Worm (Caenorhabditis elegans) whole organism, late embryonic: ENCODE results near the gene idpa-3.

ENCODE experiments used
- C08G9.2 ChIP-seq: sonication (generic microtip); optimal IDR thresholded peaks from 2 replicates; lab custom pipeline; 2016; ENCODE audit warnings: mild to moderate bottlenecking, missing genetic modification characterization, moderate library complexity, missing compliant biosample characterization
- F13H6.1 ChIP-seq: sonication (generic microtip); optimal IDR thresholded peaks from 2 replicates; lab custom pipeline; 2016; ENCODE audit warnings: missing genetic modification characterization, missing compliant biosample characterization
- K02D7.2 ChIP-seq: sonication (generic microtip); optimal IDR thresholded peaks from 2 replicates; lab custom pipeline; 2017; ENCODE audit warnings: mild to moderate bottlenecking, missing genetic modification characterization, missing compliant biosample characterization
- ceh-18 ChIP-seq: sonication (generic microtip); optimal IDR thresholded peaks from 2 replicates; lab custom pipeline; 2016; ENCODE audit warnings: missing genetic modification characterization, missing compliant biosample characterization
- ceh-22 ChIP-seq: sonication (generic microtip); optimal IDR thresholded peaks from 2 replicates; lab custom pipeline; 2017; ENCODE audit warnings: missing biosample characterization, missing genetic modification characterization
- ceh-34 ChIP-seq: sonication (generic microtip); optimal IDR thresholded peaks from 2 replicates; lab custom pipeline; 2016; ENCODE audit warnings: mild to moderate bottlenecking, missing genetic modification characterization, missing compliant biosample characterization
- ceh-45 ChIP-seq: fragments of 200-800 bp; sonication (Bioruptor generic); IDR thresholded peaks from 2 replicates; pipeline ENCODE4 v1.3.6; 2022; ENCODE audit warnings: missing genetic modification reagents, missing genetic modification characterization, missing compliant biosample characterization
- ceh-48 ChIP-seq: sonication (generic microtip); optimal IDR thresholded peaks from 2 replicates; lab custom pipeline; 2016; ENCODE audit warnings: missing genetic modification characterization, inconsistent platforms, missing compliant biosample characterization
- ceh-6 ChIP-seq: fragments of 200-800 bp; sonication (Bioruptor generic); optimal IDR thresholded peaks from 2 replicates; lab custom pipeline; 2018; ENCODE audit warnings: mild to moderate bottlenecking, missing genetic modification characterization, missing compliant biosample characterization
- ceh-9 ChIP-seq: sonication (generic microtip); optimal IDR thresholded peaks from 2 replicates; lab custom pipeline; 2016; ENCODE audit warnings: mild to moderate bottlenecking, missing genetic modification characterization, inconsistent platforms, missing compliant biosample characterization
- che-1 ChIP-seq: sonication (generic microtip); optimal IDR thresholded peaks from 2 replicates; lab custom pipeline; 2016; ENCODE audit warnings: mild to moderate bottlenecking, missing genetic modification characterization, missing compliant biosample characterization
- dmd-4 ChIP-seq: sonication (generic microtip); optimal IDR thresholded peaks from 2 replicates; lab custom pipeline; 2016; ENCODE audit warnings: borderline replicate concordance, missing genetic modification characterization, missing compliant biosample characterization
- dve-1 ChIP-seq: sonication (generic microtip); optimal IDR thresholded peaks from 2 replicates; lab custom pipeline; 2017; ENCODE audit warnings: antibody characterized with exemption, mild to moderate bottlenecking, missing genetic modification characterization, missing compliant biosample characterization
- ets-4 ChIP-seq: sonication (generic microtip); optimal IDR thresholded peaks from 2 replicates; lab custom pipeline; 2016; ENCODE audit warnings: missing genetic modification characterization, missing compliant biosample characterization
- fax-1 ChIP-seq: sonication (generic microtip); optimal IDR thresholded peaks from 2 replicates; lab custom pipeline; 2016; ENCODE audit warnings: missing genotype, missing genetic modification characterization, missing compliant biosample characterization
- fkh-6 ChIP-seq: sonication (generic microtip); optimal IDR thresholded peaks from 2 replicates; lab custom pipeline; 2016; ENCODE audit warnings: missing genetic modification characterization, missing compliant biosample characterization
- gmeb-2 ChIP-seq: sonication (generic microtip); optimal IDR thresholded peaks from 2 replicates; lab custom pipeline; 2016; ENCODE audit warnings: missing genetic modification characterization, inconsistent platforms, missing compliant biosample characterization
- hlh-13 ChIP-seq: fragments of 200-800 bp; sonication (Bioruptor generic); optimal IDR thresholded peaks from 2 replicates; lab custom pipeline; 2018; ENCODE audit warnings: mild to moderate bottlenecking, missing genetic modification characterization, missing compliant biosample characterization
- hlh-15 ChIP-seq: sonication (generic microtip); optimal IDR thresholded peaks from 2 replicates; lab custom pipeline; 2016; ENCODE audit warnings: missing genetic modification characterization, missing compliant biosample characterization
- hlh-6 ChIP-seq: sonication (generic microtip); optimal IDR thresholded peaks from 2 replicates; lab custom pipeline; 2016; ENCODE audit warnings: missing genotype, missing genetic modification characterization, missing compliant biosample characterization
- hlh-8 ChIP-seq: sonication (generic microtip); optimal IDR thresholded peaks from 2 replicates; lab custom pipeline; 2016; ENCODE audit warnings: missing genotype, missing genetic modification characterization, missing compliant biosample characterization
- lim-6 ChIP-seq: sonication (generic microtip); optimal IDR thresholded peaks from 2 replicates; lab custom pipeline; 2016; ENCODE audit warnings: missing genetic modification characterization, missing compliant biosample characterization
- mec-3 ChIP-seq: sonication (generic microtip); optimal IDR thresholded peaks from 2 replicates; lab custom pipeline; 2016; ENCODE audit warnings: borderline replicate concordance, missing genetic modification characterization, missing compliant biosample characterization
- nhr-11 ChIP-seq: fragments of 150-350 bp; optimal IDR thresholded peaks from 2 replicates; lab custom pipeline; 2014; ENCODE audit warnings: missing biosample characterization, missing genetic modification characterization
- odd-2 ChIP-seq: sonication (generic microtip); optimal IDR thresholded peaks from 2 replicates; lab custom pipeline; 2017; ENCODE audit warnings: antibody characterized with exemption, mild to moderate bottlenecking, missing genetic modification characterization, missing compliant biosample characterization
- pag-3 ChIP-seq: sonication (generic microtip); optimal IDR thresholded peaks from 2 replicates; lab custom pipeline; 2016; ENCODE audit warnings: missing compliant biosample characterization, missing genetic modification characterization, borderline replicate concordance
- pat-9 ChIP-seq: fragments of 200-800 bp; sonication (Bioruptor generic); optimal IDR thresholded peaks from 2 replicates; lab custom pipeline; 2018; ENCODE audit warnings: mild to moderate bottlenecking, missing genetic modification characterization, moderate library complexity, missing compliant biosample characterization
- pqm-1 ChIP-seq: sonication (generic microtip); optimal IDR thresholded peaks from 2 replicates; lab custom pipeline; 2016; ENCODE audit warnings: missing genetic modification characterization, missing compliant biosample characterization
- pros-1 ChIP-seq: fragments of 150-350 bp; optimal IDR thresholded peaks from 2 replicates; lab custom pipeline; 2014; ENCODE audit warnings: missing biosample characterization, missing genetic modification reagents, missing genetic modification characterization
- ref-2 ChIP-seq: sonication (generic microtip); optimal IDR thresholded peaks from 2 replicates; lab custom pipeline; 2016; ENCODE audit warnings: missing genetic modification characterization, missing compliant biosample characterization
- rnt-1 ChIP-seq: sonication (generic microtip); optimal IDR thresholded peaks from 2 replicates; lab custom pipeline; 2016; ENCODE audit warnings: missing genetic modification characterization, missing compliant biosample characterization
- sdc-2 ChIP-seq: sonication (generic microtip); optimal IDR thresholded peaks from 2 replicates; lab custom pipeline; 2016; ENCODE audit warnings: missing genotype, missing genetic modification characterization, missing compliant biosample characterization
- sox-2 ChIP-seq: fragments of 200-800 bp; sonication (Bioruptor generic); IDR thresholded peaks from 2 replicates; pipeline ENCODE4 v1.3.6; 2022; ENCODE audit warnings: missing genetic modification reagents, missing genetic modification characterization, missing compliant biosample characterization
- sox-4 ChIP-seq: sonication (generic microtip); optimal IDR thresholded peaks from 2 replicates; lab custom pipeline; 2017; ENCODE audit warnings: mild to moderate bottlenecking, missing genetic modification characterization, inconsistent platforms, missing compliant biosample characterization
- tbx-2 ChIP-seq: sonication (generic microtip); optimal IDR thresholded peaks from 2 replicates; lab custom pipeline; 2016; ENCODE audit warnings: missing genetic modification characterization, missing compliant biosample characterization
- tbx-7 ChIP-seq: sonication (generic microtip); optimal IDR thresholded peaks from 2 replicates; lab custom pipeline; 2016; ENCODE audit warnings: missing genotype, missing genetic modification characterization, missing compliant biosample characterization
- ztf-16 ChIP-seq: sonication (generic microtip); optimal IDR thresholded peaks from 2 replicates; lab custom pipeline; 2017; ENCODE audit warnings: missing genetic modification characterization, missing compliant biosample characterization

idpa-3 gene

ce11 chrX:10306923-10307322, 29.3 kb upstream of the idpa-3 start:
- TF ChIP-seq tbx-2 (no peak), ceh-45 (GFP tag; lab: Robert Waterston, UW) (no peak), ceh-34 (no peak), ceh-22 (tag; lab: Kevin White, UChicago) (no peak), ceh-18 (tag; lab: Kevin White, UChicago) (no peak)

ce11 chrX:10307495-10307894, 28.7 kb upstream of the idpa-3 start, which contains the start of gene F41E7.7:
Gene F41E7.7, plus strand, starts transcription at chrX:10307795.
- no peak for TF ChIP-seq ceh-6
- TF ChIP-seq mec-3 (tag; lab: Kevin White, UChicago), result no peak
- TF ChIP-seq hlh-6 (tag; lab: Kevin White, UChicago), result no peak

ce11 chrX:10310366-10310765, 25.9 kb upstream of the idpa-3 start, which contains the start of gene F41E7.6:
Gene F41E7.6, minus strand, starts transcription at chrX:10310466.
- no peak for TF ChIP-seq pqm-1
- TF ChIP-seq gmeb-2 (tag; lab: Kevin White, UChicago), result no peak
- TF ChIP-seq ceh-34, result no peak
- TF ChIP-seq odd-2 (tag; lab: Kevin White, UChicago), result no peak
- no peak for TF ChIP-seq ceh-22 (tag; lab: Kevin White, UChicago)
- TF ChIP-seq pag-3, result no peak
- TF ChIP-seq ceh-9 (tag; lab: Kevin White, UChicago), result no peak
- no peak for TF ChIP-seq rnt-1 (tag; lab: Kevin White, UChicago)
- TF ChIP-seq hlh-13 (GFP tag; lab: Kevin White, UChicago), result no peak
- TF ChIP-seq pat-9 (tag; lab: Kevin White, UChicago), result no peak

ce11 chrX:10315905-10316304, 20.3 kb upstream of the idpa-3 start, which contains the start of gene F41E7.9:
Gene F41E7.9, minus strand, starts transcription at chrX:10316005.
- TF ChIP-seq ref-2 (tag; lab: Kevin White, UChicago), result no peak
- TF ChIP-seq ceh-48 (tag; lab: Kevin White, UChicago), result no peak
- no peak for TF ChIP-seq fax-1
- TF ChIP-seq dve-1 (tag; lab: Kevin White, UChicago), result no peak
- no peak for TF ChIP-seq ztf-16
- TF ChIP-seq pag-3, result no peak
- TF ChIP-seq sox-4, result no peak
- TF ChIP-seq F13H6.1 (tag; lab: Kevin White, UChicago), result no peak

DNA sequence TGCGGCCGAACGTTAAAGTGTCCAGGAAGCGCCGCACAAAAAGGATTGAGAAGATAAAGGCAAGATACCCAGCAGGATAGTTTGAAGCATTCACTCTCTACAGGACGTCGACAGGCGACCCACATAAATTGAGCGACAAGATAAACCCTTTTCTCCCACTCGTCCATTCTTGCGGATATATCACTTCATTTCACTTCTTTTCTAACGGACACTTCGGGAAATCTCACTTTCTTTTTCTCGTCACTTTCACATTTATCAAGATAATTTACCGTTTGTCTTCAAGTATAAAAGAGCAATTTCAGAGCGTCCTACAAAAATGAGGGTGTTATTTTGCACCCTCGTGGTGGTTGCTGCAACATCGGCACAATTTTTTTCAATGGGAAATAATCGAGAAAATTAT, 18.7 kb upstream of the idpa-3 start, which contains the start of gene R07E3.6:
R07E3.6 (plus strand) TSS at position 158 of the 400 bp plus-strand sequence.
- TF ChIP-seq gmeb-2 (tag; lab: Kevin White, UChicago), result no peak
- no peak for TF ChIP-seq dmd-4 (tag; lab: Kevin White, UChicago)
- no peak for TF ChIP-seq ceh-9 (tag; lab: Kevin White, UChicago)
- no peak for TF ChIP-seq C08G9.2 (tag; lab: Kevin White, UChicago)
- no peak for TF ChIP-seq F13H6.1 (tag; lab: Kevin White, UChicago)

- TF ChIP-seq ceh-18 (tag; lab: Kevin White, UChicago) (no peak), hlh-13 (GFP tag; lab: Kevin White, UChicago) (no peak), ceh-6 (no peak), tbx-7 (no peak), ceh-45 (GFP tag; lab: Robert Waterston, UW) (no peak), hlh-15 (no peak), K02D7.2 (tag; lab: Kevin White, UChicago) (no peak), mec-3 (tag; lab: Kevin White, UChicago) (no peak), nhr-11 (tag; lab: Kevin White, UChicago) (no peak), sox-2 (GFP tag; lab: Robert Waterston, UW) (no peak), ceh-34 (no peak), lim-6 (tag; lab: Kevin White, UChicago) (no peak), hlh-8 (no peak), ceh-48 (tag; lab: Kevin White, UChicago) (no peak), fkh-6 (tag; lab: Kevin White, UChicago) (no peak), ets-4 (no peak), pros-1 (no peak), che-1 (no peak), ceh-9 (tag; lab: Kevin White, UChicago) (no peak), sdc-2 (tag; lab: Kevin White, UChicago) (no peak)
These were observed 17.8 kb upstream of the idpa-3 start for ce11 chrX:10318437-10318836.
